Worm (Caenorhabditis elegans): ENCODE data around the gene aqp-1.
A peak's percentile ranks its signal among the peaks of the same experiment; 100 is the strongest.

aqp-1 gene

ce11 chrII:7212059-7212458, 26.1 kb downstream of the aqp-1 start, which contains the start of gene E04F6.9:
Gene E04F6.9, minus strand, starts transcription at chrII:7212159.
- TF ChIP-seq dao-5 (tag; optimal IDR thresholded peaks at IDR 0.05) (no peak), W03F9.2 (tag; optimal IDR thresholded peaks at IDR 0.05) (no peak), him-1 (tag; optimal IDR thresholded peaks at IDR 0.05) (no peak)

ce11 chrII:7211280-7211679, 26.9 kb downstream of the aqp-1 start, which contains the start of gene E04F6.8:
Gene E04F6.8, minus strand, starts transcription at chrII:7211380.
- TF ChIP-seq dao-5 (tag; optimal IDR thresholded peaks at IDR 0.05) = no peak
- no peak for TF ChIP-seq him-1 (tag; optimal IDR thresholded peaks at IDR 0.05)
- TF ChIP-seq W03F9.2 (tag; optimal IDR thresholded peaks at IDR 0.05) = no peak

ce11 chrII:7210187-7210586, 28.0 kb downstream of the aqp-1 start, which contains the start of gene E04F6.15:
Gene E04F6.15, minus strand, starts transcription at chrII:7210287.
- TF ChIP-seq W03F9.2 (tag; optimal IDR thresholded peaks at IDR 0.05) = no peak
- TF ChIP-seq dao-5 (tag; optimal IDR thresholded peaks at IDR 0.05) = no peak
- TF ChIP-seq him-1 (tag; optimal IDR thresholded peaks at IDR 0.05) = no peak

- TF ChIP-seq him-1 (tag; optimal IDR thresholded peaks at IDR 0.05) (no peak), W03F9.2 (tag; optimal IDR thresholded peaks at IDR 0.05) (no peak), dao-5 (tag; optimal IDR thresholded peaks at IDR 0.05) (no peak)
These were observed 30.0 kb downstream of the aqp-1 start, which contains the start of gene dhs-7 for ce11 chrII:7208184-7208583. Gene dhs-7, minus strand, starts transcription at chrII:7208460.

- no peak for TF ChIP-seq him-1 (tag; optimal IDR thresholded peaks at IDR 0.05)
- TF ChIP-seq dao-5 (tag; optimal IDR thresholded peaks at IDR 0.05) = no peak
These were observed 30.5 kb downstream of the aqp-1 start for ce11 chrII:7207649-7208048.

ce11 chrII:7205388-7205787, 32.8 kb downstream of the aqp-1 start, which contains the start of gene srd-59:
Gene srd-59, plus strand, starts transcription at chrII:7205688.
- TF ChIP-seq him-1 (tag; optimal IDR thresholded peaks at IDR 0.05) (no peak), dao-5 (tag; optimal IDR thresholded peaks at IDR 0.05) (no peak), W03F9.2 (tag; optimal IDR thresholded peaks at IDR 0.05) (no peak)

ce11 chrII:7204951-7205350, 33.2 kb downstream of the aqp-1 start, which contains the start of gene srd-58:
Gene srd-58, minus strand, starts transcription at chrII:7205051.
- TF ChIP-seq him-1 (tag; optimal IDR thresholded peaks at IDR 0.05) = no peak
- no peak for TF ChIP-seq W03F9.2 (tag; optimal IDR thresholded peaks at IDR 0.05)
- no peak for TF ChIP-seq dao-5 (tag; optimal IDR thresholded peaks at IDR 0.05)

ce11 chrII:7203110-7203509, 35.0 kb downstream of the aqp-1 start, which contains the start of gene srd-56:
Gene srd-56, minus strand, starts transcription at chrII:7203210.
- TF ChIP-seq dao-5 (tag; optimal IDR thresholded peaks at IDR 0.05) = no peak
- TF ChIP-seq him-1 (tag; optimal IDR thresholded peaks at IDR 0.05) = no peak
- no peak for TF ChIP-seq W03F9.2 (tag; optimal IDR thresholded peaks at IDR 0.05)

ce11 chrII:7200051-7200599, 38.0 kb downstream of the aqp-1 start, which contains the start of gene pcrg-1:
Gene pcrg-1, plus strand, starts transcription at chrII:7200549.
- TF ChIP-seq dao-5 (tag; optimal IDR thresholded peaks at IDR 0.05) (peak; percentile 60), him-1 (tag; optimal IDR thresholded peaks at IDR 0.05) (peak; percentile 57), W03F9.2 (tag; optimal IDR thresholded peaks at IDR 0.05) (no peak)

- TF ChIP-seq him-1 (tag; optimal IDR thresholded peaks at IDR 0.05) = no peak
- no peak for TF ChIP-seq dao-5 (tag; optimal IDR thresholded peaks at IDR 0.05)
- TF ChIP-seq W03F9.2 (tag; optimal IDR thresholded peaks at IDR 0.05) = no peak
These were observed 38.8 kb downstream of the aqp-1 start, which contains the start of gene E04F6.6 for ce11 chrII:7199308-7199707. Gene E04F6.6, minus strand, starts transcription at chrII:7199565.

- TF ChIP-seq dao-5 (tag; optimal IDR thresholded peaks at IDR 0.05) = no peak
These were observed 40.7 kb downstream of the aqp-1 start for ce11 chrII:7197434-7197833.

ce11 chrII:7196040-7196439, 42.1 kb downstream of the aqp-1 start, which contains the start of gene maoc-1:
Gene maoc-1, plus strand, starts transcription at chrII:7196276.
- TF ChIP-seq him-1 (tag; optimal IDR thresholded peaks at IDR 0.05) (no peak), dao-5 (tag; optimal IDR thresholded peaks at IDR 0.05) (no peak), W03F9.2 (tag; optimal IDR thresholded peaks at IDR 0.05) (no peak)

ce11 chrII:7195541-7195940, 42.6 kb downstream of the aqp-1 start, which contains the start of gene acdh-12:
Gene acdh-12, minus strand, starts transcription at chrII:7195641.
- TF ChIP-seq dao-5 (tag; optimal IDR thresholded peaks at IDR 0.05) = no peak
- TF ChIP-seq W03F9.2 (tag; optimal IDR thresholded peaks at IDR 0.05) = no peak
- no peak for TF ChIP-seq him-1 (tag; optimal IDR thresholded peaks at IDR 0.05)

ce11 chrII:7189120-7189519, 49.0 kb downstream of the aqp-1 start, which contains the start of gene E04F6.4:
Gene E04F6.4, plus strand, starts transcription at chrII:7189420.
- TF ChIP-seq dao-5 (tag; optimal IDR thresholded peaks at IDR 0.05) (no peak), W03F9.2 (tag; optimal IDR thresholded peaks at IDR 0.05) (no peak), him-1 (tag; optimal IDR thresholded peaks at IDR 0.05) (no peak)

ce11 chrII:7187110-7187509, 51.0 kb downstream of the aqp-1 start, which contains the start of gene C27H5.6:
Gene C27H5.6, minus strand, starts transcription at chrII:7187210.
- TF ChIP-seq W03F9.2 (tag; optimal IDR thresholded peaks at IDR 0.05) (no peak), dao-5 (tag; optimal IDR thresholded peaks at IDR 0.05) (no peak), him-1 (tag; optimal IDR thresholded peaks at IDR 0.05) (no peak)
